Fruit fly (Drosophila melanogaster): ENCODE measurements around the gene Grip.

Gene Grip

dm6 chrX:5977113-5977512 is 11.0 kb downstream of the Grip start (continued):
- no peak for TF ChIP-seq CG6683 (GFP tag; optimal IDR thresholded peaks at IDR 0.05)
- no peak for TF ChIP-seq CG16779 (GFP tag; IDR thresholded peaks at IDR 0.05)
- TF ChIP-seq CG4730 (GFP tag; IDR thresholded peaks at IDR 0.05) = no peak
- TF ChIP-seq CG12155 (GFP tag; optimal IDR thresholded peaks at IDR 0.05) = no peak
- peak; percentile 28 for TF ChIP-seq grau (tag; optimal IDR thresholded peaks at IDR 0.05)
- no peak for TF ChIP-seq CG6765 (GFP tag; optimal IDR thresholded peaks at IDR 0.05)
- peak; percentile 22 for TF ChIP-seq mam (GFP tag; optimal IDR thresholded peaks at IDR 0.05)
- TF ChIP-seq CG3838 (GFP tag; optimal IDR thresholded peaks at IDR 0.05) = no peak
- TF ChIP-seq CG14860 (GFP tag; IDR thresholded peaks at IDR 0.05; ENCODE audit: partially characterized antibody) = no peak
- TF ChIP-seq disco-r (GFP tag; optimal IDR thresholded peaks at IDR 0.05) = no peak
- no peak for TF ChIP-seq CG1602 (GFP tag; optimal IDR thresholded peaks at IDR 0.05)
- no peak for TF ChIP-seq tio (GFP tag; optimal IDR thresholded peaks at IDR 0.05)
- TF ChIP-seq ewg (GFP tag; optimal IDR thresholded peaks at IDR 0.05) = no peak
- no peak for TF ChIP-seq CG9215 (GFP tag; IDR thresholded peaks at IDR 0.05)
- no peak for TF ChIP-seq Bgb (GFP tag; IDR thresholded peaks at IDR 0.05; ENCODE audit: partially characterized antibody)
- TF ChIP-seq ham (GFP tag; IDR thresholded peaks at IDR 0.05) = no peak
- TF ChIP-seq CG1792 (GFP tag; optimal IDR thresholded peaks at IDR 0.05) = peak; percentile 9
- no peak for TF ChIP-seq CG9609 (GFP tag; optimal IDR thresholded peaks at IDR 0.05)
- TF ChIP-seq CG10366 (GFP tag; IDR thresholded peaks at IDR 0.05) = no peak; the same call in 1 of the 2 replicates
- TF ChIP-seq CG32767 (GFP tag; IDR thresholded peaks at IDR 0.05) = no peak
- no peak for TF ChIP-seq Jarid2 (GFP tag; optimal IDR thresholded peaks at IDR 0.05)
- no peak for TF ChIP-seq stc (GFP tag; IDR thresholded peaks at IDR 0.05)
- no peak for TF ChIP-seq Dbx (GFP tag; IDR thresholded peaks at IDR 0.05)
- TF ChIP-seq sima (GFP tag; optimal IDR thresholded peaks at IDR 0.05) = no peak
- TF ChIP-seq Nf-YC (tag; optimal IDR thresholded peaks at IDR 0.05) = no peak
- TF ChIP-seq HLH3B (GFP tag; IDR thresholded peaks at IDR 0.05) = no peak
- no peak for TF ChIP-seq C15 (GFP tag; IDR thresholded peaks at IDR 0.05)
- TF ChIP-seq CG3726 (GFP tag; IDR thresholded peaks at IDR 0.05) = no peak
- TF ChIP-seq CG17359 (tag; optimal IDR thresholded peaks at IDR 0.05) = no peak
- no peak for TF ChIP-seq CG8290 (GFP tag; optimal IDR thresholded peaks at IDR 0.05)
- peak in 1 of 2 experiments; percentile 16 for TF ChIP-seq CG8290 (tag; optimal IDR thresholded peaks at IDR 0.05)
- no peak for TF ChIP-seq Trl (optimal IDR thresholded peaks at IDR 0.05)
- no peak for TF ChIP-seq Trl (GFP tag; optimal IDR thresholded peaks at IDR 0.05)
- TF ChIP-seq tin (GFP tag; optimal IDR thresholded peaks at IDR 0.05) = no peak
- no peak for TF ChIP-seq Dip2 (GFP tag; IDR thresholded peaks at IDR 0.05)
- TF ChIP-seq phol (tag; optimal IDR thresholded peaks at IDR 0.05) = peak; percentile 21
- TF ChIP-seq Camta (GFP tag; optimal IDR thresholded peaks at IDR 0.05) = no peak
- no peak for TF ChIP-seq Myb (GFP tag; optimal IDR thresholded peaks at IDR 0.05)
- no peak for TF ChIP-seq Abd-B (GFP tag; optimal IDR thresholded peaks at IDR 0.05)
- no peak for TF ChIP-seq CG15479 (GFP tag; optimal IDR thresholded peaks at IDR 0.05)
- no peak for TF ChIP-seq CG10462 (GFP tag; optimal IDR thresholded peaks at IDR 0.05)
- 0 out of 2 replicates have a peak, but pooled peaks have one; percentile 20 for TF ChIP-seq Drgx (GFP tag; IDR thresholded peaks at IDR 0.05)
- TF ChIP-seq CG31365 (tag; optimal IDR thresholded peaks at IDR 0.05) = no peak
- no peak for TF ChIP-seq sna (GFP tag; IDR thresholded peaks at IDR 0.05; ENCODE audit: partially characterized antibody)
- TF ChIP-seq CG18619 (GFP tag; optimal IDR thresholded peaks at IDR 0.05) = no peak
- no peak for TF ChIP-seq tx (GFP tag; optimal IDR thresholded peaks at IDR 0.05)
- TF ChIP-seq seq (GFP tag; IDR thresholded peaks at IDR 0.05) = 0 out of 2 replicates have a peak, but pooled peaks have one; percentile 8
- TF ChIP-seq salm (tag; optimal IDR thresholded peaks at IDR 0.05) = no peak
- TF ChIP-seq inv (GFP tag; IDR thresholded peaks at IDR 0.05; ENCODE audit: partially characterized antibody) = no peak
- TF ChIP-seq dimm (GFP tag; IDR thresholded peaks at IDR 0.05) = no peak
- TF ChIP-seq CG3281 (GFP tag; optimal IDR thresholded peaks at IDR 0.05) = no peak
- no peak for TF ChIP-seq pan (optimal IDR thresholded peaks at IDR 0.05)
- TF ChIP-seq pan (GFP tag; optimal IDR thresholded peaks at IDR 0.05 in 1 of 2, IDR thresholded peaks at IDR 0.05 in 1 of 2) = peak in 1 of 2 experiments; percentile 26
